Worm (Caenorhabditis elegans) whole organism, late embryonic: ENCODE data around the gene srx-31.

Experiments
- ama-1 ChIP-seq: fragments of 150-350 bp; optimal IDR thresholded peaks from 2 replicates; lab custom pipeline; 2014
- lim-6 ChIP-seq: sonication (generic microtip); optimal IDR thresholded peaks from 2 replicates; lab custom pipeline; 2016; ENCODE audit warnings: missing genetic modification characterization, missing compliant biosample characterization
- nhr-11 ChIP-seq: fragments of 150-350 bp; optimal IDR thresholded peaks from 2 replicates; lab custom pipeline; 2014; ENCODE audit warnings: missing biosample characterization, missing genetic modification characterization

DNA sequence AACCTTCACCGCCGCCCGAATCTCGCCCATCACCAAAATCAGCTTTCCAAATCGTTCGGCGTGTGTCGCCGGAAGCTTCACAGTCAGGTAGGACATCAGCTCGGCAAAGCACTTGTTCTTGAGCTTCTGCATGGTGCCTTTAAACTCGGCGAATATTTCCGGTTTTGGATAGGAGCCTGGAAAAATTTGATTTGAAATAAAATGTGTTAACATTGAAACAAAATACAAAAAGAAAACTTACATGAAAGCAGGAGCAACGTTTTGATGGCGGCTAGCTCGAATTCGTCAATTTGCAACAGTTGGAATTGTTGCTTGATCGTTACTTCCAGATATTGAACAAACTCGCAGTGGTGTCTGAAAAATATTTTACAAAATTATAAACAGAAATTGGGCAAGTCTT, 20.1 kb downstream of the srx-31 start:
- no peak for TF ChIP-seq ama-1 (lab: Kevin White, UChicago)
- no peak for TF ChIP-seq nhr-11 (tag; lab: Kevin White, UChicago)
- no peak for TF ChIP-seq lim-6 (tag; lab: Kevin White, UChicago)
